Fruit fly (Drosophila melanogaster): Measurements from ENCODE around the gene mkg-p.

DNA sequence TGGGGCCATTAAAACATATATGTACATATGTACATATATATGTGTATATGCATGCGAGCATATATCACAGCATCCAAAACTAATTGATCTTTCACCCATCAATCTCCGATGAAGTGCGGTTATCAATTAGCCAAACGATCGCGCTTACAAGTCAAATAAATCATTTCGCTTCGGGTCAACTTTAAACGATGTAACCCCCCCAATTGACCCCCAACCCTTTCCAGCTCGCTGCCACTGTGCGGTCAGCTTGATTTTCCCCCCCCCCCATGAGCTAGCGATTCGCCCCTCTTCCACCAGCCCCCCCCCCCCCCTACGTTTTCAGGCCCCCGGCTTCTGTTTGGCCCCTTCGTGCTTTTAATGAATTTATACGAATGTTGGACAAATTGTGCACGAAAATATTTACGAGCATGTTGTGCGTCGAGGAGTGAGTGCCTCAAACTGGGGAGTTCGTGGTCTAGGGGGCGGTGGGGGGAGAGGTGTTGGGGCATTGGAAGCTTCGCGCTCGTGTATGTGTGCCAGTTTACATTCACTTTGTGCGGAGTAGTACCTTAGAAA, 14.6 kb upstream of the mkg-p start:
- no peak for TF ChIP-seq pan (optimal IDR thresholded peaks at IDR 0.05)
- no peak for TF ChIP-seq psq (optimal IDR thresholded peaks at IDR 0.05)
- no peak for TF ChIP-seq usp (GFP tag; optimal IDR thresholded peaks at IDR 0.05)
- TF ChIP-seq Dll (optimal IDR thresholded peaks at IDR 0.05) = no peak
- no peak for TF ChIP-seq CG8478 (optimal IDR thresholded peaks at IDR 0.05)
- TF ChIP-seq EcR (GFP tag; optimal IDR thresholded peaks at IDR 0.05) = no peak
